Worm (Caenorhabditis elegans): ENCODE data around the gene msrp-4.

- no peak for TF ChIP-seq pros-1 (tag; optimal IDR thresholded peaks at IDR 0.05)
- no peak for TF ChIP-seq K02D7.2 (tag; optimal IDR thresholded peaks at IDR 0.05)
- TF ChIP-seq eyg-1 (tag; optimal IDR thresholded peaks at IDR 0.05) = no peak
- TF ChIP-seq ets-4 (tag; optimal IDR thresholded peaks at IDR 0.05) = no peak
- no peak for TF ChIP-seq nhr-11 (tag; optimal IDR thresholded peaks at IDR 0.05)
- no peak for TF ChIP-seq pqm-1 (tag; optimal IDR thresholded peaks at IDR 0.05)
- TF ChIP-seq madf-2 (tag; optimal IDR thresholded peaks at IDR 0.05) = no peak
- no peak for TF ChIP-seq ceh-2 (tag; optimal IDR thresholded peaks at IDR 0.05)
- TF ChIP-seq ref-2 (tag; optimal IDR thresholded peaks at IDR 0.05) = no peak
- no peak for TF ChIP-seq F13H6.1 (tag; optimal IDR thresholded peaks at IDR 0.05)
- no peak for TF ChIP-seq unc-55 (GFP tag; optimal IDR thresholded peaks at IDR 0.05)
- TF ChIP-seq ceh-45 (GFP tag; IDR thresholded peaks at IDR 0.05) = no peak
Measured at ce11 chrII:803009-803408, 19.6 kb downstream of the msrp-4 start, which contains the start of gene F46F5.13.
